Worm (Caenorhabditis elegans) whole organism, young adult: ENCODE data around the gene H43I07.4.
A peak's percentile ranks its signal among the peaks of the same experiment; 100 is the strongest.

Experiments
- C06A6.2 ChIP-seq: fragments of 200-800 bp; sonication (Bioruptor generic); conservative IDR thresholded peaks from 2 replicates; pipeline ENCODE4 v1.3.6; 2022; ENCODE audit warnings: missing genetic modification characterization, missing compliant biosample characterization
- D2030.7 ChIP-seq: fragments of 200-800 bp; sonication (Bioruptor generic); IDR thresholded peaks from 2 replicates; pipeline ENCODE4 v1.3.6; 2022; ENCODE audit warnings: missing genetic modification reagents, missing genetic modification characterization, missing compliant biosample characterization
- F33H1.4 ChIP-seq: fragments of 200-800 bp; sonication (Bioruptor generic); IDR thresholded peaks from 2 replicates; pipeline ENCODE4 v1.3.6; 2022; ENCODE audit warnings: missing genetic modification reagents, missing genetic modification characterization, missing compliant biosample characterization
- F49E8.2 ChIP-seq: sonication (generic microtip); optimal IDR thresholded peaks from 3 replicates; lab custom pipeline; 2017; ENCODE audit warnings: missing genetic modification characterization, mild to moderate bottlenecking, missing compliant biosample characterization, antibody characterized with exemption, moderate library complexity; ENCODE audit not compliant: insufficient read depth
- F57A8.1 ChIP-seq: fragments of 200-800 bp; sonication (Bioruptor generic); optimal IDR thresholded peaks from 2 replicates; lab custom pipeline; 2018; ENCODE audit warnings: mild to moderate bottlenecking, missing genetic modification characterization, moderate library complexity, missing compliant biosample characterization
- K11D2.4 ChIP-seq: fragments of 200-800 bp; sonication (Bioruptor generic); IDR thresholded peaks from 2 replicates; pipeline ENCODE4 v1.3.6; 2022; ENCODE audit warnings: missing genetic modification reagents, missing genetic modification characterization, missing compliant biosample characterization
- K12H6.12 ChIP-seq: fragments of 200-800 bp; sonication (Bioruptor generic); optimal IDR thresholded peaks from 2 replicates; lab custom pipeline; 2018; ENCODE audit warnings: mild to moderate bottlenecking, missing genetic modification characterization, missing compliant biosample characterization
- Y53G8AR.9 ChIP-seq: fragments of 200-800 bp; sonication (Bioruptor generic); conservative IDR thresholded peaks from 2 replicates; pipeline ENCODE4 v1.3.6; 2022; ENCODE audit warnings: missing genetic modification reagents, missing genetic modification characterization, missing compliant biosample characterization
- Y56A3A.18 ChIP-seq: fragments of 200-800 bp; sonication (Bioruptor generic); IDR thresholded peaks from 2 replicates; pipeline ENCODE4 v1.3.6; 2022; ENCODE audit warnings: missing genetic modification reagents, missing genetic modification characterization, missing compliant biosample characterization
- Y67H2A.10 ChIP-seq: fragments of 200-800 bp; sonication (Bioruptor generic); conservative IDR thresholded peaks from 2 replicates; pipeline ENCODE4 v1.3.6; 2022; ENCODE audit warnings: missing genetic modification reagents, missing genetic modification characterization, missing compliant biosample characterization
- Y79H2A.3 ChIP-seq: fragments of 200-800 bp; sonication (Bioruptor generic); conservative IDR thresholded peaks from 2 replicates; pipeline ENCODE4 v1.3.6; 2022; ENCODE audit warnings: missing genetic modification reagents, missing genetic modification characterization, missing compliant biosample characterization
- attf-5 ChIP-seq: fragments of 200-800 bp; sonication (Bioruptor generic); optimal IDR thresholded peaks from 2 replicates; lab custom pipeline; 2018; ENCODE audit warnings: mild to moderate bottlenecking, missing genetic modification characterization, missing compliant biosample characterization
- cebp-1 ChIP-seq, 2 experiments: fragments of 200-800 bp in 1 of 2; sonication (Bioruptor generic) in 1 of 2; sonication (generic microtip) in 1 of 2; IDR thresholded peaks in 1 of 2; optimal IDR thresholded peaks in 1 of 2; 2 replicates each; pipeline versions ENCODE4 v1.3.6 to Lab custom; 2017 to 2022; ENCODE audit warnings: missing compliant biosample characterization in 2 of 2, missing genetic modification characterization in 2 of 2, mild to moderate bottlenecking in 1 of 2, missing genetic modification reagents in 1 of 2, moderate library complexity in 1 of 2
- ceh-27 ChIP-seq: fragments of 200-800 bp; sonication (Bioruptor generic); optimal IDR thresholded peaks from 2 replicates; lab custom pipeline; 2018; ENCODE audit warnings: mild to moderate bottlenecking, missing genetic modification characterization, moderate library complexity, missing compliant biosample characterization
- ceh-91 ChIP-seq: fragments of 200-800 bp; sonication (Bioruptor generic); IDR thresholded peaks from 2 replicates; pipeline ENCODE4 v1.3.6; 2022; ENCODE audit warnings: missing genetic modification reagents, missing genetic modification characterization, missing compliant biosample characterization
- dox-1 ChIP-seq: fragments of 200-800 bp; sonication (Bioruptor generic); IDR thresholded peaks from 2 replicates; pipeline ENCODE4 v1.3.6; 2022; ENCODE audit warnings: missing genetic modification reagents, missing genetic modification characterization, missing compliant biosample characterization
- egl-44 ChIP-seq: fragments of 200-800 bp; sonication (Bioruptor generic); IDR thresholded peaks from 2 replicates; pipeline ENCODE4 v1.3.6; 2022; ENCODE audit warnings: missing genetic modification reagents, missing genetic modification characterization, missing compliant biosample characterization
- hmg-1.2 ChIP-seq: fragments of 200-800 bp; sonication (Bioruptor generic); IDR thresholded peaks from 2 replicates; pipeline ENCODE4 v1.3.6; 2022; ENCODE audit warnings: missing genetic modification reagents, missing genetic modification characterization, missing compliant biosample characterization
- lin-26 ChIP-seq: fragments of 200-800 bp; sonication (Bioruptor generic); IDR thresholded peaks from 2 replicates; pipeline ENCODE4 v1.3.6; 2022; ENCODE audit warnings: missing genetic modification reagents, missing genetic modification characterization, missing compliant biosample characterization
- lin-54 ChIP-seq: fragments of 200-800 bp; sonication (Bioruptor generic); optimal IDR thresholded peaks from 2 replicates; lab custom pipeline; 2018; ENCODE audit warnings: mild to moderate bottlenecking, missing genetic modification characterization, missing compliant biosample characterization
- lir-1 ChIP-seq: fragments of 200-800 bp; sonication (Bioruptor generic); conservative IDR thresholded peaks from 2 replicates; pipeline ENCODE4 v1.3.6; 2022; ENCODE audit warnings: missing genetic modification reagents, missing genetic modification characterization, missing compliant biosample characterization
- lsl-1 ChIP-seq: fragments of 200-800 bp; sonication (Bioruptor generic); optimal IDR thresholded peaks from 2 replicates; lab custom pipeline; 2018; ENCODE audit warnings: mild to moderate bottlenecking, missing genetic modification characterization, moderate library complexity, missing compliant biosample characterization
- madf-6 ChIP-seq: fragments of 200-800 bp; sonication (Bioruptor generic); IDR thresholded peaks from 2 replicates; pipeline ENCODE4 v1.3.6; 2022; ENCODE audit warnings: missing genetic modification reagents, missing genetic modification characterization, missing compliant biosample characterization
- mcd-1 ChIP-seq: fragments of 200-800 bp; sonication (Bioruptor generic); IDR thresholded peaks from 2 replicates; pipeline ENCODE4 v1.3.6; 2022; ENCODE audit warnings: missing genetic modification reagents, missing genetic modification characterization, missing compliant biosample characterization
- nfyb-1 ChIP-seq: fragments of 200-800 bp; sonication (Bioruptor generic); IDR thresholded peaks from 2 replicates; pipeline ENCODE4 v1.3.6; 2022; ENCODE audit warnings: missing genetic modification reagents, missing genetic modification characterization, missing compliant biosample characterization
- rcor-1 ChIP-seq: fragments of 200-800 bp; sonication (Bioruptor generic); IDR thresholded peaks from 2 replicates; pipeline ENCODE4 v1.3.6; 2022; ENCODE audit warnings: missing genetic modification reagents, missing genetic modification characterization, missing compliant biosample characterization
- snpc-4 ChIP-seq, 5 experiments: fragments of 150-350 bp in 1 of 5; sonication (generic microtip) in 4 of 5; optimal IDR thresholded peaks; 2 replicates each; lab custom pipeline; 2014 to 2018; ENCODE audit warnings: missing genetic modification characterization in 5 of 5, missing biosample characterization in 3 of 5, antibody characterized with exemption in 2 of 5, mild to moderate bottlenecking in 2 of 5, missing compliant biosample characterization in 2 of 5, missing genotype in 2 of 5, moderate library complexity in 2 of 5, missing genetic modification reagents in 1 of 5
- sptf-2 ChIP-seq: fragments of 200-800 bp; sonication (Bioruptor generic); optimal IDR thresholded peaks from 2 replicates; lab custom pipeline; 2018; ENCODE audit warnings: mild to moderate bottlenecking, missing genetic modification characterization, missing compliant biosample characterization
- unc-62 ChIP-seq: fragments of 150-350 bp; optimal IDR thresholded peaks from 2 replicates; lab custom pipeline; 2014; ENCODE audit warnings: missing biosample characterization, missing genetic modification reagents, missing genetic modification characterization
- xnd-1 ChIP-seq: sonication (generic microtip); optimal IDR thresholded peaks from 2 replicates; lab custom pipeline; 2016; ENCODE audit warnings: missing genotype, missing genetic modification reagents, missing genetic modification characterization, missing compliant biosample characterization
- ztf-26 ChIP-seq: sonication (generic microtip); optimal IDR thresholded peaks from 2 replicates; lab custom pipeline; 2017; ENCODE audit warnings: missing genetic modification characterization, missing compliant biosample characterization
- ztf-28 ChIP-seq: fragments of 200-800 bp; sonication (Bioruptor generic); IDR thresholded peaks from 2 replicates; pipeline ENCODE4 v1.3.6; 2022; ENCODE audit warnings: missing genetic modification reagents, missing genetic modification characterization, missing compliant biosample characterization
- ztf-3 ChIP-seq: fragments of 200-800 bp; sonication (Bioruptor generic); optimal IDR thresholded peaks from 2 replicates; lab custom pipeline; 2018; ENCODE audit warnings: mild to moderate bottlenecking, missing genetic modification characterization, missing compliant biosample characterization

Gene H43I07.4

DNA sequence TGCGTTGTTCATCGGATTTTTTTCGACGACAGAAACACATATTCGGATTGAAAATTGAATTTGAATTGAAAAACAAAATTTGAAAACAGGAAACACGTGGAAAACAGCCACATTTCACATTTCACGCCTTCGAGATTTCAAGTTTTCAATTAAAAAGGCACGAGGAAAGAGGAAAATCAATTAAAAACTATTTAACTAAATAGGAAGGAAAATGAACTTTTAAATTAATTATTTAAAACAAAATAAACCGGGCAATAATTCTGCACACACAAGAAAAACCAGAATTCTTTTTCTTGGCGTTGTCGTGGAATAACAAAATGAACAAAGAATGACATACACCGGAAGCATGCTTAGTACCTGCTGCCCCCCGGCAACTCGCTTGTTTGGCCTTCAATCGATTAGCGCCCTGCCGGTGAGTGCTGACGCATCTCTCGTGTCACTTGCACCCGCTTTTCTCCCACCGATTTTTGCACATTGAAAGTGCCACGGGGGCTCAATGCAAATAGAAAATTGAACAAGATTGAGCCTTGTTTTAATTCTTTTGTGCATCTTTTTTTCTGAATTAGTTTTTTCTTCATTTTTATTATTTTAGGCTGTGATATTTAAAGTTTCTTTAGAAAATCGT lies 21.3 kb upstream of the H43I07.4 start, which contains the start of gene Y45G5AM.9 (continued):
- peak; percentile 57; the same call in 1 of the 2 replicates for TF ChIP-seq dox-1 (GFP tag; lab: Robert Waterston, UW)
- TF ChIP-seq hmg-1.2 (GFP tag; lab: Robert Waterston, UW), result peak; percentile 47; the same call in 1 of the 2 replicates
- no peak for TF ChIP-seq lir-1
- no peak for TF ChIP-seq snpc-4 (GFP tag; optimal IDR thresholded peaks at IDR 0.05; lab: Kevin White, UChicago)
- TF ChIP-seq snpc-4 (tag; optimal IDR thresholded peaks at IDR 0.05; lab: Kevin White, UChicago), result peak in 3 of 4 experiments; percentile 19 to 53 (median 25)
- no peak for TF ChIP-seq C06A6.2 (GFP tag; lab: Robert Waterston, UW)
- peak; percentile 37; the same call in 1 of the 2 replicates for TF ChIP-seq rcor-1 (GFP tag; lab: Robert Waterston, UW)
- peak; percentile 79 for TF ChIP-seq attf-5 (GFP tag; lab: Kevin White, UChicago)
- TF ChIP-seq nfyb-1 (GFP tag; lab: Robert Waterston, UW), result peak; percentile 60
- TF ChIP-seq cebp-1 (GFP tag; IDR thresholded peaks at IDR 0.05; lab: Robert Waterston, UW), result no peak
- peak; percentile 77 for TF ChIP-seq cebp-1 (tag; optimal IDR thresholded peaks at IDR 0.05; lab: Kevin White, UChicago)
- peak; percentile 47 for TF ChIP-seq K12H6.12 (tag; lab: Kevin White, UChicago)
- TF ChIP-seq Y79H2A.3, result no peak
- TF ChIP-seq Y67H2A.10 (GFP tag; lab: Robert Waterston, UW), result no peak
- TF ChIP-seq K11D2.4 (GFP tag; lab: Robert Waterston, UW), result peak; percentile 44; the same call in 1 of the 2 replicates
- peak; percentile 79 for TF ChIP-seq mcd-1 (GFP tag; lab: Robert Waterston, UW)
- no peak for TF ChIP-seq Y56A3A.18 (GFP tag; lab: Robert Waterston, UW)
- 0 out of 2 replicates have a peak, but pooled peaks have one; percentile 54 for TF ChIP-seq Y53G8AR.9
- TF ChIP-seq sptf-2 (GFP tag; lab: Kevin White, UChicago), result no peak
- TF ChIP-seq ceh-27 (GFP tag; lab: Kevin White, UChicago), result peak; percentile 62
- no peak for TF ChIP-seq F57A8.1 (GFP tag; lab: Kevin White, UChicago)
- TF ChIP-seq lin-26 (GFP tag; lab: Robert Waterston, UW), result peak; percentile 46; the same call in 1 of the 2 replicates
- TF ChIP-seq ztf-26, result peak; percentile 29
- no peak for TF ChIP-seq egl-44 (GFP tag; lab: Robert Waterston, UW)
- peak; percentile 53 for TF ChIP-seq lin-54
- no peak for TF ChIP-seq ztf-3
- no peak for TF ChIP-seq ztf-28
- TF ChIP-seq, all 124 proteins: peak for 28

- TF ChIP-seq lsl-1 (GFP tag; lab: Kevin White, UChicago) (peak; percentile 90), madf-6 (GFP tag; lab: Robert Waterston, UW) (peak; percentile 71), xnd-1 (tag; lab: Kevin White, UChicago) (peak; percentile 76), unc-62 (GFP tag; lab: Kevin White, UChicago) (no peak), F49E8.2 (tag; lab: Kevin White, UChicago) (no peak), ceh-91 (GFP tag; lab: Robert Waterston, UW) (0 out of 2 replicates have a peak, but pooled peaks have one; percentile 10), D2030.7 (GFP tag; lab: Robert Waterston, UW) (peak; percentile 44; the same call in 1 of the 2 replicates), F33H1.4 (GFP tag; lab: Robert Waterston, UW) (peak; percentile 86)
Measured at ce11 chrV:4195283-4195682, 20.7 kb upstream of the H43I07.4 start, which contains the start of gene algn-5. Gene algn-5 (plus strand): TSS chrV:4195577.

DNA sequence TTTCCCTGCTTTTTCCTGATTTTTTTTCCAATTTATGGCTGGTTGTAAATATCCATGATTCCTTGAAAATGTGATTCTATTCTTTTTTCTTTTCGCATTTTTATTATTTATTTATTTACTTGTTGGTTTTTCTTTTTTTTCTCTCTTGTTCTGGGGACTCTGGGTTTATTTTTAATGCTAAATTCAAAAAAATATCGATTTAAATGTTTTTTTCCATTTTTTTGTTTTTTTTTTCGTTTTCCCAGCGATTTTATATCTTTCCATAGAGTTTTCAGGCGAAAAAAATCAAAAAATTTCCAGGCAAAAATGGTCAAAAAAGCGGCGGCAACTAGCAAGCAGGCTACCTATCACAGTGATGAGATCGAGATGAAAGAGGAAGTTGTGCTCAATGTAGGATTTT lies 16.8 kb upstream of the H43I07.4 start, which contains the start of gene rpac-40:
rpac-40 (plus strand) TSS at position 301 of the 400 bp plus-strand sequence.
- TF ChIP-seq ztf-3 (no peak), madf-6 (GFP tag; lab: Robert Waterston, UW) (0 out of 2 replicates have a peak, but pooled peaks have one; percentile 10)
